Worm (Caenorhabditis elegans): Measurements from ENCODE around the gene R107.2.
A peak's percentile ranks its signal among the peaks of the same experiment; 100 is the strongest.

Gene R107.2

DNA sequence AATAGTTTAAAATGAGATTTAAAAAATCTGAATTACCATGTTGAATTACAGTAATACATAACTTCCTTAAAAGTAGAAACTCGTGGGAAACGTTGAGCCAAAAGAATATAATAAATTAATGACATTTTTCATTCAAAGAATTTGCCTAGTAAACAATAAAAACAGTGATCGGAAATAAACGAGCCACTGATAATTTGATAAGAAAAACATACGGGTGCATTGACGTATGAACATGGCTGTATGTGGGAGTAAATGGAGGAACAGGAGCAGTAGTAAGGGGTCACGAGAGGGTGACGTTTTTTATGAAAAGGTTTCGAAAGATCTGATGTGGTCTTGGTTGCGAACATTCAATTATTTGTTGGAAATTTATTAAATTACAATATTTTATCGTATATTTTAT, 14.9 kb downstream of the R107.2 start:
- TF ChIP-seq nhr-12 (tag; optimal IDR thresholded peaks at IDR 0.05) (no peak), snu-23 (GFP tag; optimal IDR thresholded peaks at IDR 0.05) (no peak), nhr-71 (tag; optimal IDR thresholded peaks at IDR 0.05) (peak; percentile 41), unc-98 (GFP tag; IDR thresholded peaks at IDR 0.05) (no peak), egl-27 (tag; optimal IDR thresholded peaks at IDR 0.05) (no peak), nhr-47 (tag; optimal IDR thresholded peaks at IDR 0.05) (peak; percentile 32), nhr-19 (GFP tag; conservative IDR thresholded peaks at IDR 0.05) (no peak), sup-37 (GFP tag; optimal IDR thresholded peaks at IDR 0.05) (no peak), jun-1 (tag; optimal IDR thresholded peaks at IDR 0.05) (no peak), snpc-4 (tag; optimal IDR thresholded peaks at IDR 0.05) (no peak), hlh-4 (tag; optimal IDR thresholded peaks at IDR 0.05) (no peak), sox-4 (tag; optimal IDR thresholded peaks at IDR 0.05) (no peak), nhr-84 (tag; optimal IDR thresholded peaks at IDR 0.05) (no peak), fkh-8 (tag; optimal IDR thresholded peaks at IDR 0.05) (peak; percentile 5), nhr-20 (tag; optimal IDR thresholded peaks at IDR 0.05) (no peak)

- no peak for TF ChIP-seq vab-15 (tag; optimal IDR thresholded peaks at IDR 0.05)
- no peak for TF ChIP-seq mab-9 (GFP tag; IDR thresholded peaks at IDR 0.05)
- TF ChIP-seq jun-1 (tag; optimal IDR thresholded peaks at IDR 0.05): no peak
Observed at ce11 chrIII:9026951-9027350, 18.8 kb downstream of the R107.2 start, which contains the start of gene F59B2.13. Gene F59B2.13 (minus strand): TSS chrIII:9027051.

DNA sequence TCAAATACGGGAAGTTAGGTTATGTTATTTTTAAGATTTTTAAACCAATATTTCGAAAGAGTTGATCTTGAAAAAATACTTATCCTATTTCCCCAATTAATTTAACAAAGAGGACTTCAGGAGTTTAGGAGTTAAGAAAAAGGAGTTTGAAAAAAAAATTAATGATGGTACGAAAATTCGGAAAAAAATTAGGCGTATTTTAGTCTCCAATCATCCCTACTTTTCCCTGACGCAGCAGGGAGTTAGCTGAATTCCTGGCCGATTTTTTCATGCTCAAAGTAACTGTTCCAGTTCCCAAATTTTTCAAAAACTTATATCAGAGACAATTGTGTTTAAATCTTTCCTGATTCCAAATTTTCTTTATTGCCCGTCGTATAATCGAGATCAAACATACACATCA, 22.1 kb downstream of the R107.2 start:
- TF ChIP-seq nhr-76 (tag; optimal IDR thresholded peaks at IDR 0.05) (no peak), F16B12.6 (tag; optimal IDR thresholded peaks at IDR 0.05) (no peak), C34B4.2 (tag; optimal IDR thresholded peaks at IDR 0.05) (no peak), C16A3.4 (tag; optimal IDR thresholded peaks at IDR 0.05) (no peak), nhr-12 (tag; optimal IDR thresholded peaks at IDR 0.05) (no peak), elt-3 (tag; optimal IDR thresholded peaks at IDR 0.05) (no peak), swsn-7 (tag; optimal IDR thresholded peaks at IDR 0.05) (no peak), tlp-1 (tag; optimal IDR thresholded peaks at IDR 0.05) (no peak)

DNA sequence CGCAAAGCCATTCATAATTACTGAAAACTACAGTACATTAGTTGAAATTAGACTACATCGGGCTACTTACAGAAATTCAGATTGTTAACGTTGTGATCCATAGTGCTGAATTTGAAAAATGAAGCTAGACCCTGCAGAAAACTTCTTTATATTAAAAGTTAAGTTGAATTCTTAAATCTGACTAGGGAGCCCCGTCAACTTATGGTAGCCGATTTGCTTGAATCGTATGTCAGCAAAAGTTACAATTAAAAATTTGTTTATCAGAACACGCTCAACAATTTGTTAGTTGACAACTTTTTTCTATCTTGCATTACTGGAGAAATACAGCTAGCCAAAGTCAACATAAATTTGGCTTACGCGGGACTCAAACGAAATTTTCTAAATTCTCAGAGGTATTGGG, 23.2 kb downstream of the R107.2 start, which contains the start of gene F59B2.14:
TSS of gene F59B2.14 (minus strand) at position 101 of the 400 bp plus-strand sequence.
- TF ChIP-seq unc-30 (tag; optimal IDR thresholded peaks at IDR 0.05) (no peak), elt-3 (tag; optimal IDR thresholded peaks at IDR 0.05) (no peak), pag-3 (tag; optimal IDR thresholded peaks at IDR 0.05; ENCODE audit: borderline replicate concordance, insufficient read depth) (no peak), dpl-1 (GFP tag; optimal IDR thresholded peaks at IDR 0.05) (no peak), alr-1 (tag; optimal IDR thresholded peaks at IDR 0.05; ENCODE audit: borderline replicate concordance) (no peak), sptf-1 (tag; optimal IDR thresholded peaks at IDR 0.05) (no peak), pax-3 (tag; optimal IDR thresholded peaks at IDR 0.05) (no peak), nhr-71 (tag; optimal IDR thresholded peaks at IDR 0.05) (no peak), nhr-76 (tag; optimal IDR thresholded peaks at IDR 0.05) (no peak), mab-9 (GFP tag; IDR thresholded peaks at IDR 0.05) (no peak), lin-39 (tag; optimal IDR thresholded peaks at IDR 0.05) (no peak), aha-1 (tag; optimal IDR thresholded peaks at IDR 0.05) (no peak), ceh-90 (tag; optimal IDR thresholded peaks at IDR 0.05) (no peak), blmp-1 (tag; optimal IDR thresholded peaks at IDR 0.05) (no peak)

- TF ChIP-seq unc-98 (GFP tag; IDR thresholded peaks at IDR 0.05) (no peak), sptf-1 (tag; optimal IDR thresholded peaks at IDR 0.05) (no peak), Y116A8C.19 (tag; optimal IDR thresholded peaks at IDR 0.05; ENCODE audit: borderline replicate concordance) (no peak), zip-4 (GFP tag; optimal IDR thresholded peaks at IDR 0.05) (no peak), ces-1 (GFP tag; optimal IDR thresholded peaks at IDR 0.05) (no peak), C04F5.9 (tag; optimal IDR thresholded peaks at IDR 0.05) (no peak), snu-23 (GFP tag; optimal IDR thresholded peaks at IDR 0.05) (no peak)
Observed at ce11 chrIII:9017181-9017651, 28.5 kb downstream of the R107.2 start, which contains the start of gene F59B2.12. Gene F59B2.12 (plus strand): TSS chrIII:9017601.

Data from whole organism, L1 larva.